Worm (Caenorhabditis elegans) whole organism, L4 larva: ENCODE measurements around the gene F20G2.3.

Experiments used
- Y48G9A.11 ChIP-seq: fragments of 200-800 bp; sonication (Bioruptor generic); IDR thresholded peaks from 2 replicates; pipeline ENCODE4 v1.3.6; 2022; ENCODE audit warnings: missing genetic modification reagents, missing genetic modification characterization, missing compliant biosample characterization
- Y75B8A.6 ChIP-seq: fragments of 200-800 bp; sonication (Bioruptor generic); IDR thresholded peaks from 2 replicates; pipeline ENCODE4 v1.3.6; 2022; ENCODE audit warnings: missing genetic modification reagents, missing genetic modification characterization, missing compliant biosample characterization
- ZK546.5 ChIP-seq, 2 experiments: sonication (generic microtip); optimal IDR thresholded peaks; 2 replicates each; lab custom pipeline; 2017; ENCODE audit warnings: missing biosample characterization in 2 of 2, missing genetic modification characterization in 2 of 2
- aha-1 ChIP-seq: fragments of 150-350 bp; peaks from one replicate; lab custom pipeline; 2014; ENCODE audit warnings: missing biosample characterization, missing genetic modification characterization
- arid-1 ChIP-seq: fragments of 200-800 bp; sonication (Bioruptor generic); conservative IDR thresholded peaks from 2 replicates; pipeline ENCODE4 v1.3.6; 2022; ENCODE audit warnings: missing genetic modification reagents, missing genetic modification characterization, missing compliant biosample characterization
- ceh-32 ChIP-seq: sonication (generic microtip); optimal IDR thresholded peaks from 2 replicates; lab custom pipeline; 2016; ENCODE audit warnings: mild to moderate bottlenecking, missing genetic modification characterization, missing compliant biosample characterization; ENCODE audit not compliant: poor library complexity
- ceh-44 ChIP-seq: fragments of 200-800 bp; sonication (Bioruptor generic); IDR thresholded peaks from 2 replicates; pipeline ENCODE4 v1.3.6; 2022; ENCODE audit warnings: missing genetic modification reagents, missing genetic modification characterization, missing compliant biosample characterization
- ceh-82 ChIP-seq: sonication (generic microtip); optimal IDR thresholded peaks from 2 replicates; lab custom pipeline; 2017; ENCODE audit warnings: missing biosample characterization, missing genetic modification characterization
- cey-2 ChIP-seq: sonication (generic microtip); optimal IDR thresholded peaks from 3 replicates; lab custom pipeline; 2017; ENCODE audit warnings: missing genetic modification characterization, mild to moderate bottlenecking, missing compliant biosample characterization, antibody characterized with exemption, borderline replicate concordance; ENCODE audit not compliant: insufficient read depth
- daf-12 ChIP-seq: fragments of 150-350 bp; optimal IDR thresholded peaks from 2 replicates; lab custom pipeline; 2014; ENCODE audit warnings: missing biosample characterization, missing genetic modification reagents, missing genetic modification characterization
- daf-16 ChIP-seq, 3 experiments: sonication (generic microtip); optimal IDR thresholded peaks; 2 replicates each; lab custom pipeline; 2016 to 2017; ENCODE audit warnings: missing genetic modification characterization in 3 of 3, missing genetic modification reagents in 3 of 3, mild to moderate bottlenecking in 2 of 3, missing compliant biosample characterization in 2 of 3, missing biosample characterization in 1 of 3, moderate library complexity in 1 of 3
- daf-19 ChIP-seq: fragments of 200-800 bp; sonication (Bioruptor generic); conservative IDR thresholded peaks from 2 replicates; pipeline ENCODE4 v1.3.6; 2022; ENCODE audit warnings: missing genetic modification characterization, missing compliant biosample characterization
- dmd-6 ChIP-seq: fragments of 200-800 bp; sonication (Bioruptor generic); IDR thresholded peaks from 2 replicates; pipeline ENCODE4 v1.3.6; 2022; ENCODE audit warnings: missing genetic modification reagents, missing genetic modification characterization, missing compliant biosample characterization
- dpl-1 ChIP-seq: fragments of 150-350 bp; optimal IDR thresholded peaks from 2 replicates; lab custom pipeline; 2014; ENCODE audit warnings: missing biosample characterization, missing genetic modification reagents, missing genetic modification characterization
- dve-1 ChIP-seq: sonication (generic microtip); optimal IDR thresholded peaks from 2 replicates; lab custom pipeline; 2017; ENCODE audit warnings: antibody characterized with exemption, mild to moderate bottlenecking, missing genetic modification characterization, missing compliant biosample characterization; ENCODE audit not compliant: insufficient read depth
- egl-27 ChIP-seq: sonication (generic microtip); optimal IDR thresholded peaks from 3 replicates; lab custom pipeline; 2017; ENCODE audit warnings: missing biosample characterization, missing genetic modification reagents, missing genetic modification characterization
- gei-8 ChIP-seq: fragments of 200-800 bp; sonication (Bioruptor generic); optimal IDR thresholded peaks from 2 replicates; lab custom pipeline; 2018; ENCODE audit warnings: mild to moderate bottlenecking, missing genetic modification characterization, missing compliant biosample characterization
- hlh-30 ChIP-seq: sonication (generic microtip); optimal IDR thresholded peaks from 2 replicates; lab custom pipeline; 2017; ENCODE audit warnings: antibody characterized with exemption, mild to moderate bottlenecking, missing genetic modification characterization, missing compliant biosample characterization; ENCODE audit not compliant: insufficient read depth
- jun-1 ChIP-seq: fragments of 150-350 bp; optimal IDR thresholded peaks from 2 replicates; lab custom pipeline; 2014; ENCODE audit warnings: missing biosample characterization, missing genetic modification reagents, missing genetic modification characterization
- lin-38 ChIP-seq: fragments of 200-800 bp; sonication (Bioruptor generic); IDR thresholded peaks from 2 replicates; pipeline ENCODE4 v1.3.6; 2022; ENCODE audit warnings: missing genetic modification reagents, missing genetic modification characterization, missing compliant biosample characterization
- lir-3 ChIP-seq: sonication (generic microtip); optimal IDR thresholded peaks from 2 replicates; lab custom pipeline; 2016; ENCODE audit warnings: mild to moderate bottlenecking, missing genetic modification characterization, missing compliant biosample characterization
- madf-5 ChIP-seq, 2 experiments: fragments of 200-800 bp; sonication (Bioruptor generic); IDR thresholded peaks; 2 replicates each; pipeline ENCODE4 v1.3.6; 2022; ENCODE audit warnings: missing compliant biosample characterization in 2 of 2, missing genetic modification characterization in 2 of 2
- mdl-1 ChIP-seq, 2 experiments: fragments of 150-350 bp in 1 of 2; sonication (generic microtip) in 1 of 2; optimal IDR thresholded peaks; 2 replicates each; lab custom pipeline; 2014 to 2017; ENCODE audit warnings: missing biosample characterization in 2 of 2, missing genetic modification characterization in 2 of 2
- mep-1 ChIP-seq: fragments of 150-350 bp; sonication (generic microtip); optimal IDR thresholded peaks from 3 replicates; lab custom pipeline; 2014; ENCODE audit warnings: missing biosample characterization, missing genetic modification characterization
- mes-2 ChIP-seq: sonication (generic microtip); optimal IDR thresholded peaks from 2 replicates; lab custom pipeline; 2016; ENCODE audit warnings: missing genotype, mild to moderate bottlenecking, missing genetic modification characterization, missing compliant biosample characterization; ENCODE audit not compliant: poor library complexity, severe bottlenecking
- mxl-2 ChIP-seq: fragments of 200-800 bp; sonication (Bioruptor generic); conservative IDR thresholded peaks from 2 replicates; pipeline ENCODE4 v1.3.6; 2022; ENCODE audit warnings: missing genetic modification reagents, missing genetic modification characterization, missing compliant biosample characterization
- nhr-102 ChIP-seq: sonication (generic microtip); optimal IDR thresholded peaks from 2 replicates; lab custom pipeline; 2016; ENCODE audit warnings: mild to moderate bottlenecking, missing genetic modification characterization, moderate library complexity, missing compliant biosample characterization
- nhr-11 ChIP-seq: fragments of 150-350 bp; optimal IDR thresholded peaks from 2 replicates; lab custom pipeline; 2014; ENCODE audit warnings: missing biosample characterization, missing genetic modification characterization
- nhr-25 ChIP-seq: sonication (generic microtip); optimal IDR thresholded peaks from 2 replicates; lab custom pipeline; 2017; ENCODE audit warnings: missing genetic modification characterization, mild to moderate bottlenecking, missing compliant biosample characterization, antibody characterized with exemption, moderate library complexity, borderline replicate concordance; ENCODE audit not compliant: insufficient read depth
- nhr-28 ChIP-seq: fragments of 150-350 bp; optimal IDR thresholded peaks from 2 replicates; lab custom pipeline; 2014; ENCODE audit warnings: missing biosample characterization, missing genetic modification characterization
- nhr-42 ChIP-seq: fragments of 200-800 bp; sonication (Bioruptor generic); IDR thresholded peaks from 2 replicates; pipeline ENCODE4 v1.3.6; 2022; ENCODE audit warnings: missing genetic modification characterization, missing compliant biosample characterization
- nhr-48 ChIP-seq: sonication (generic microtip); optimal IDR thresholded peaks from 2 replicates; lab custom pipeline; 2016; ENCODE audit warnings: mild to moderate bottlenecking, missing genetic modification characterization, missing compliant biosample characterization
- nhr-77 ChIP-seq: fragments of 150-350 bp; optimal IDR thresholded peaks from 2 replicates; lab custom pipeline; 2014; ENCODE audit warnings: missing biosample characterization, missing genetic modification characterization
- pha-4 ChIP-seq, 2 experiments: fragments of 150-350 bp in 1 of 2; fragments of 200-800 bp in 1 of 2; sonication (Bioruptor generic) in 1 of 2; IDR thresholded peaks in 1 of 2; optimal IDR thresholded peaks in 1 of 2; 2 replicates each; pipeline versions ENCODE4 v1.3.6 to Lab custom; 2014 to 2022; ENCODE audit warnings: missing genetic modification characterization in 2 of 2, missing genetic modification reagents in 2 of 2, missing biosample characterization in 1 of 2, missing compliant biosample characterization in 1 of 2
- pqm-1 ChIP-seq: sonication (generic microtip); optimal IDR thresholded peaks from 2 replicates; lab custom pipeline; 2017; ENCODE audit warnings: missing biosample characterization, missing genetic modification characterization
- rbr-2 ChIP-seq: sonication (generic microtip); optimal IDR thresholded peaks from 2 replicates; lab custom pipeline; 2016; ENCODE audit warnings: missing genotype, missing genetic modification characterization, missing compliant biosample characterization
- sdz-12 ChIP-seq: fragments of 200-800 bp; sonication (Bioruptor generic); optimal IDR thresholded peaks from 2 replicates; lab custom pipeline; 2018; ENCODE audit warnings: mild to moderate bottlenecking, missing genetic modification characterization, missing compliant biosample characterization
- skn-1 ChIP-seq: fragments of 150-350 bp; optimal IDR thresholded peaks from 2 replicates; lab custom pipeline; 2014; ENCODE audit warnings: missing biosample characterization, missing genetic modification characterization
- snpc-1.2 ChIP-seq: fragments of 200-800 bp; sonication (Bioruptor generic); IDR thresholded peaks from 2 replicates; pipeline ENCODE4 v1.3.6; 2022; ENCODE audit warnings: missing genetic modification reagents, missing genetic modification characterization, missing compliant biosample characterization
- spr-1 ChIP-seq: sonication (generic microtip); optimal IDR thresholded peaks from 2 replicates; lab custom pipeline; 2016; ENCODE audit warnings: mild to moderate bottlenecking, missing genetic modification characterization, missing compliant biosample characterization
- tra-1 ChIP-seq: fragments of 200-800 bp; sonication (Bioruptor generic); IDR thresholded peaks from 2 replicates; pipeline ENCODE4 v1.3.6; 2022; ENCODE audit warnings: missing genetic modification reagents, missing genetic modification characterization, missing compliant biosample characterization
- unc-62 ChIP-seq, 3 experiments: fragments of 150-350 bp in 1 of 3; sonication (generic microtip); optimal IDR thresholded peaks in 2 of 3; peaks in 1 of 3; 1 replicate in 1 of 3; 2 replicates in 2 of 3; lab custom pipeline; 2014 to 2017; ENCODE audit warnings: missing biosample characterization in 3 of 3, missing genetic modification characterization in 3 of 3, missing genetic modification reagents in 3 of 3, missing genotype in 1 of 3
- zag-1 ChIP-seq: fragments of 150-350 bp; optimal IDR thresholded peaks from 2 replicates; lab custom pipeline; 2014; ENCODE audit warnings: missing biosample characterization, missing genetic modification characterization
- zip-11 ChIP-seq: fragments of 200-800 bp; sonication (Bioruptor generic); IDR thresholded peaks from 2 replicates; pipeline ENCODE4 v1.3.6; 2022; ENCODE audit warnings: missing genetic modification characterization, missing compliant biosample characterization

The F20G2.3 gene

DNA sequence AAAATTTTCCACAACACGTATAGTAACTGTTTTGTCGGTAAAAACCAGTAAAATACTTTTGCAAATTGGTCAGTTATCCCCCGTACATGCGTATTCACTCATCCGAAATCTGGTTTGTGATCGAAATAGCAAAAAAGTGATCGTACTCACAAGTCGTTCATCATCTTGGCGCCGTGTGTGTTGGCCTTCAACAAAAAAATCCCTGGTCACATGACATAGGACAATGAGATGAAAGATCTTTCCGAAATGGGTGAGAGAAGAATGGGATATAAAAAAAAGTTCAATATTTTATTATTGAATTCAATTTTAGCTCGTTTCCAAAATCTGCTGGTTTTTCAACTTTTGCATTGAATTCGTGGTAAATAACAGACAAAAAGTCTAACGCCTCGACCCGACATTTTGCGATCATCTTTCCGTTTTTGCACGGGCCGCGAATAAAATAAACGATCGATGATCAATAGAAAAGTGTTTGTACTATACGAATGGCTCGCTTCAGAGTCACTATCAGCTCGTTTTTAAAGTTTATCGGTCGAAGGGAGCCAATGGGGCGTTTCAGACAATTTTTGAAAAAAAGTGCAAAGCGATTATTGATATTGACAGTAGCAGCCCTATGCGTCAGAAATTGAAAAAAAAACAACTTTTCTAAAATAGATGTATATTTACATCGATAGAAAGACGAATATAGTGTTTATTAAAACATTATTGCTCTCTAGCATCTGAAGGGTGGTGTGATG, 19.8 kb upstream of the F20G2.3 start:
- TF ChIP-seq dmd-6 (GFP tag; lab: Robert Waterston, UW): peak; percentile 29; the same call in 1 of the 2 replicates
- peak; percentile 51 for TF ChIP-seq aha-1 (tag; lab: Kevin White, UChicago)
- peak; percentile 82 for TF ChIP-seq hlh-30 (tag; lab: Kevin White, UChicago)
- TF ChIP-seq nhr-48 (tag; lab: Kevin White, UChicago): no peak
- TF ChIP-seq mep-1 (tag; lab: Kevin White, UChicago): peak; percentile 25
- peak in 1 of 2 experiments; percentile 1 for TF ChIP-seq mdl-1 (tag; optimal IDR thresholded peaks at IDR 0.05; lab: Kevin White, UChicago)
- peak; percentile 15 for TF ChIP-seq nhr-11 (tag; lab: Kevin White, UChicago)
- peak; percentile 68 for TF ChIP-seq dve-1
- TF ChIP-seq Y48G9A.11 (GFP tag; lab: Robert Waterston, UW): no peak
- no peak for TF ChIP-seq pha-4 (GFP tag; IDR thresholded peaks at IDR 0.05; lab: Robert Waterston, UW)
- peak; percentile 2 for TF ChIP-seq pha-4 (tag; optimal IDR thresholded peaks at IDR 0.05; lab: Kevin White, UChicago)
- peak; percentile 1 for TF ChIP-seq mes-2
- TF ChIP-seq pqm-1 (tag; lab: Kevin White, UChicago): peak; percentile 56
- no peak for TF ChIP-seq jun-1 (tag; lab: Kevin White, UChicago)
- no peak for TF ChIP-seq daf-16 (GFP tag; optimal IDR thresholded peaks at IDR 0.05; lab: Kevin White, UChicago)
- peak; percentile 85 for TF ChIP-seq daf-16 (tag; optimal IDR thresholded peaks at IDR 0.05; lab: Kevin White, UChicago)
- TF ChIP-seq arid-1 (GFP tag; lab: Robert Waterston, UW): 0 out of 2 replicates have a peak, but pooled peaks have one; percentile 14
- TF ChIP-seq, all 104 proteins: peak for 12

DNA sequence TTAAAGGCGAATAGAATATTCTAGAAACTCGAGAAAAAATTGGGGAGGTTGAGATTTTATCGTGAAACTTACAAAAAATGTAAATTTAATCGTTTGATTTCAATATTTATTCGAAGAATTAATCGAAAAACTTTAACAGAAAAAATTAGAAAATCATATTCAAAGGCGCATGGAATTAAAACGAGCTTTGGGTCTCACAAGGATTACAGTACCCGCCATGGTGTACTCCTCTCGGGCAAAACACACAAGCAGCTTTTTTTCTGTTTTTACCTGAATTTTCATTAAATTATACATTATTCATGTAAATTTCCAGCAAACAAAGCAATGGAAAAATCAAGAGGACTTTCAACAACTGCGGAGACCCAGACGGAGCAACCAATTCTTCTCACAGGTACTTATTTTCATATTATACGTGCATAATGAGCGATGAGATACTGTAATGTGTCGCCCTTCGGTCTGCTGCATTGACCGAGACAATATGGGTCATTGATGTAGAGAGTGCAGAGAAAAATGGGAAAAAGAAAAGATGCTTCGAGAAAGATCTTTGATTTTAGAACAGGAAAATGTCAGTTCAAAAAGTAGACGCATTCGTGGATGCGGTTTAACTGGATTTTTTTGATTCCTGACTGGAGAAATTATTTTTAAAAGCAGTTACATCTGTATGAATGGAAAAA, 19.1 kb upstream of the F20G2.3 start, which contains the start of the genes F53C11.4 and F53C11.5:
Gene F53C11.4 (minus strand): TSS at position 128 of the 674 bp plus-strand sequence.
Gene F53C11.5 (plus strand): TSS at position 325 of the 674 bp plus-strand sequence.
- TF ChIP-seq mxl-2 (GFP tag; lab: Robert Waterston, UW) (no peak), mdl-1 (tag; optimal IDR thresholded peaks at IDR 0.05; lab: Kevin White, UChicago) (no peak), nhr-42 (GFP tag; lab: Robert Waterston, UW) (no peak), Y75B8A.6 (GFP tag; lab: Robert Waterston, UW) (no peak), zip-11 (GFP tag; lab: Robert Waterston, UW) (no peak), nhr-102 (tag; lab: Kevin White, UChicago) (no peak), ceh-44 (no peak), zag-1 (tag; lab: Kevin White, UChicago) (no peak), skn-1 (tag; lab: Kevin White, UChicago) (no peak), nhr-48 (tag; lab: Kevin White, UChicago) (peak; percentile 67), unc-62 (GFP tag; optimal IDR thresholded peaks at IDR 0.05 in 1 of 2; lab: Kevin White, UChicago) (peak in 1 of 2 experiments; percentile 71), unc-62 (tag; optimal IDR thresholded peaks at IDR 0.05; lab: Kevin White, UChicago) (no peak), egl-27 (tag; lab: Kevin White, UChicago) (no peak), snpc-1.2 (GFP tag; lab: Robert Waterston, UW) (no peak), ceh-32 (tag; lab: Kevin White, UChicago) (no peak), gei-8 (GFP tag; lab: Kevin White, UChicago) (no peak), daf-19 (no peak), sdz-12 (no peak), nhr-28 (tag; lab: Kevin White, UChicago) (peak; percentile 74), daf-12 (tag; lab: Kevin White, UChicago) (no peak), cey-2 (no peak), ZK546.5 (tag; optimal IDR thresholded peaks at IDR 0.05; lab: Kevin White, UChicago) (no peak), dpl-1 (no peak), nhr-25 (tag; lab: Kevin White, UChicago) (no peak), Y48G9A.11 (GFP tag; lab: Robert Waterston, UW) (no peak), lin-38 (0 out of 2 replicates have a peak, but pooled peaks have one; percentile 31), madf-5 (GFP tag; IDR thresholded peaks at IDR 0.05; lab: Robert Waterston, UW) (no peak), nhr-77 (no peak), ceh-82 (tag; lab: Kevin White, UChicago) (no peak), daf-16 (GFP tag; optimal IDR thresholded peaks at IDR 0.05; lab: Kevin White, UChicago) (no peak), daf-16 (tag; optimal IDR thresholded peaks at IDR 0.05; lab: Kevin White, UChicago) (peak; percentile 85), rbr-2 (tag; lab: Kevin White, UChicago) (peak; percentile 9), lir-3 (tag; lab: Kevin White, UChicago) (no peak), tra-1 (GFP tag; lab: Robert Waterston, UW) (0 out of 2 replicates have a peak, but pooled peaks have one; percentile 24), spr-1 (tag; lab: Kevin White, UChicago) (no peak)
